Worm (Caenorhabditis elegans) whole organism, young adult: ENCODE measurements around the gene gbf-1.

Experiments
- B0261.1 ChIP-seq: sonication (generic microtip); optimal IDR thresholded peaks from 2 replicates; lab custom pipeline; 2016; ENCODE audit warnings: mild to moderate bottlenecking, missing genetic modification characterization, moderate library complexity, missing compliant biosample characterization
- Y56A3A.18 ChIP-seq: fragments of 200-800 bp; sonication (Bioruptor generic); IDR thresholded peaks from 2 replicates; pipeline ENCODE4 v1.3.6; 2022; ENCODE audit warnings: missing genetic modification reagents, missing genetic modification characterization, missing compliant biosample characterization
- ets-4 ChIP-seq: fragments of 200-800 bp; sonication (Bioruptor generic); optimal IDR thresholded peaks from 2 replicates; lab custom pipeline; 2018; ENCODE audit warnings: mild to moderate bottlenecking, missing genetic modification characterization, missing compliant biosample characterization
- snpc-4 ChIP-seq, 5 experiments: fragments of 150-350 bp in 1 of 5; sonication (generic microtip) in 4 of 5; optimal IDR thresholded peaks; 2 replicates each; lab custom pipeline; 2014 to 2018; ENCODE audit warnings: missing genetic modification characterization in 5 of 5, missing biosample characterization in 3 of 5, antibody characterized with exemption in 2 of 5, mild to moderate bottlenecking in 2 of 5, missing compliant biosample characterization in 2 of 5, missing genotype in 2 of 5, moderate library complexity in 2 of 5, missing genetic modification reagents in 1 of 5
- tbx-9 ChIP-seq: sonication (generic microtip); optimal IDR thresholded peaks from 2 replicates; lab custom pipeline; 2016; ENCODE audit warnings: borderline replicate concordance, missing genetic modification characterization, inconsistent platforms, missing compliant biosample characterization

DNA sequence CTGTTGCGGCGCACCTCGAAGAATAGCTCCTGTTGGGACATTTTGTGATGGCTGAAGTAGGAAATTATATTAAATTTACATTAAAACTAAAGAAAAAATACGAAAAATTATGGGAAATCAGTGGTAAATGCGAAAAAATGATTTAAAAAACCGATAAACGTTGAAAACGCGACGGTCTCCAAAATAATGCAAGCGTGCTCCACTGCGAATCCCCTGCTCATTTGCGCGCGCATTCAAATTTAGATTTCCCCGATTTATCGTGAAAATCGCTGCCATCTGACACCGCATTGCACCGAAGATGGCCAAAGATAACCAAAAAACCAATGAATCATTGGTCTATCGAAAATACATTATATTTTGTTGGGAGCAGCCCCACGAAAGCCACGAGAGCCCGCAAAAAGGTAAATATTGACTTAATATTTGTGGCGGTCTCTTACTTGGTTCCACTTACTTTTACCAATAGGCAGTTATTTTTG, 54.0 kb downstream of the gbf-1 start, which contains the start of the genes elb-1 and Y41C4A.11:
- TF ChIP-seq ets-4 (GFP tag; lab: Kevin White, UChicago) (no peak), tbx-9 (tag; lab: Kevin White, UChicago) (no peak), Y56A3A.18 (GFP tag; lab: Robert Waterston, UW) (no peak), B0261.1 (tag; lab: Kevin White, UChicago) (no peak), snpc-4 (GFP tag; optimal IDR thresholded peaks at IDR 0.05; lab: Kevin White, UChicago) (no peak), snpc-4 (tag; optimal IDR thresholded peaks at IDR 0.05; lab: Kevin White, UChicago) (no peak)
